Fruit fly (Drosophila melanogaster) whole organism, prepupa: ENCODE results near the gene dod.

Source experiments
- CG11902 ChIP-seq: fragments of 200-800 bp; sonication (Bioruptor generic); optimal IDR thresholded peaks from 3 replicates; lab custom pipeline; 2016; ENCODE audit warnings: missing biosample characterization, missing genetic modification characterization
- CG3032 ChIP-seq: fragments of 200-800 bp; optimal IDR thresholded peaks from 2 replicates; lab custom pipeline; 2019; ENCODE audit warnings: missing biosample characterization, mild to moderate bottlenecking, missing genetic modification characterization, moderate library complexity
- CG3919 ChIP-seq: fragments of 200-800 bp; sonication (Bioruptor generic); optimal IDR thresholded peaks from 3 replicates; lab custom pipeline; 2016; ENCODE audit warnings: missing biosample characterization, missing genetic modification characterization
- Hr38 ChIP-seq: sonication (Bioruptor generic); optimal IDR thresholded peaks from 2 replicates; lab custom pipeline; 2016; ENCODE audit warnings: missing biosample characterization, missing genetic modification characterization
- Sox102F ChIP-seq: fragments of 200-800 bp; sonication (Bioruptor generic); optimal IDR thresholded peaks from 2 replicates; lab custom pipeline; 2016; ENCODE audit warnings: missing biosample characterization, mild to moderate bottlenecking, missing genetic modification characterization
- Sox15 ChIP-seq: fragments of 200-800 bp; sonication (Bioruptor generic); optimal IDR thresholded peaks from 3 replicates; lab custom pipeline; 2016; ENCODE audit warnings: missing biosample characterization, missing genetic modification characterization
- fkh ChIP-seq: fragments of 200-800 bp; sonication (Bioruptor generic); optimal IDR thresholded peaks from 3 replicates; lab custom pipeline; 2017; ENCODE audit warnings: missing biosample characterization, mild to moderate bottlenecking, missing genetic modification characterization, moderate library complexity
- net ChIP-seq: fragments of 200-800 bp; sonication (Bioruptor generic); optimal IDR thresholded peaks from 3 replicates; lab custom pipeline; 2016; ENCODE audit warnings: missing biosample characterization, missing genetic modification characterization
- pdm3 ChIP-seq: fragments of 200-800 bp; sonication (Bioruptor generic); optimal IDR thresholded peaks from 3 replicates; lab custom pipeline; 2016; ENCODE audit warnings: missing biosample characterization, missing genetic modification characterization
- ss ChIP-seq, 2 experiments: fragments of 200-800 bp; sonication (Bioruptor generic); optimal IDR thresholded peaks; 2 replicates in 1 of 2; 3 replicates in 1 of 2; lab custom pipeline; 2017 to 2018; ENCODE audit warnings: mild to moderate bottlenecking in 2 of 2, missing biosample characterization in 2 of 2, missing genetic modification characterization in 2 of 2, moderate library complexity in 1 of 2
- topi ChIP-seq: fragments of 200-800 bp; sonication (Bioruptor generic); optimal IDR thresholded peaks from 3 replicates; lab custom pipeline; 2016; ENCODE audit warnings: missing biosample characterization, missing genetic modification characterization

- TF ChIP-seq CG11902 (GFP tag; lab: Kevin White, UChicago) = no peak
- no peak for TF ChIP-seq CG3919 (GFP tag; lab: Kevin White, UChicago)
- TF ChIP-seq topi = no peak
- TF ChIP-seq CG3032 (tag; lab: Kevin White, UChicago) = no peak
- no peak for TF ChIP-seq ss (GFP tag; optimal IDR thresholded peaks at IDR 0.05; lab: Kevin White, UChicago)
- no peak for TF ChIP-seq pdm3 (GFP tag; lab: Kevin White, UChicago)
- TF ChIP-seq Sox15 (GFP tag; lab: Kevin White, UChicago) = no peak
- no peak for TF ChIP-seq net (GFP tag; lab: Kevin White, UChicago)
- TF ChIP-seq Hr38 (GFP tag; lab: Kevin White, UChicago) = no peak
- TF ChIP-seq Sox102F (GFP tag; lab: Kevin White, UChicago) = no peak
- no peak for TF ChIP-seq fkh (GFP tag; lab: Kevin White, UChicago)
Observed at dm6 chrX:21317422-21317821, 27.7 kb upstream of the dod start, which contains the start of gene CG1801.
